Worm (Caenorhabditis elegans): ENCODE results near the gene flr-4.
A peak's percentile ranks its signal among the peaks of the same experiment; 100 is the strongest.

The flr-4 gene

ce11 chrX:15060303-15060702, 28.9 kb upstream of the flr-4 start, which contains the start of gene fbxa-96:
Gene fbxa-96 (minus strand): TSS chrX:15060403.
- TF ChIP-seq snu-23 (GFP tag; optimal IDR thresholded peaks at IDR 0.05) = no peak
- no peak for TF ChIP-seq xbp-1 (tag; optimal IDR thresholded peaks at IDR 0.05)

ce11 chrX:15069242-15069641, 20.0 kb upstream of the flr-4 start, which contains the start of gene mam-6:
Gene mam-6 (minus strand): TSS chrX:15069342.
- TF ChIP-seq unc-98 (GFP tag; IDR thresholded peaks at IDR 0.05) = no peak
- no peak for TF ChIP-seq snpc-4 (tag; optimal IDR thresholded peaks at IDR 0.05)
- no peak for TF ChIP-seq unc-130 (tag; optimal IDR thresholded peaks at IDR 0.05)
- no peak for TF ChIP-seq nhr-12 (tag; optimal IDR thresholded peaks at IDR 0.05)
- no peak for TF ChIP-seq efl-1 (optimal IDR thresholded peaks at IDR 0.05)
- TF ChIP-seq efl-1 (GFP tag; optimal IDR thresholded peaks at IDR 0.05 in 1 of 2) = no peak
- TF ChIP-seq fkh-4 (tag; optimal IDR thresholded peaks at IDR 0.05; ENCODE audit: borderline replicate concordance) = no peak

ce11 chrX:15070137-15070536, 19.1 kb upstream of the flr-4 start:
- TF ChIP-seq unc-62 (GFP tag; optimal IDR thresholded peaks at IDR 0.05) (no peak), snpc-4 (tag; optimal IDR thresholded peaks at IDR 0.05) (peak; percentile 54)

ce11 chrX:15072877-15073276, 16.3 kb upstream of the flr-4 start:
- TF ChIP-seq nhr-20 (tag; optimal IDR thresholded peaks at IDR 0.05) (peak; percentile 81), rnt-1 (tag; optimal IDR thresholded peaks at IDR 0.05) (no peak), lin-14 (GFP tag; optimal IDR thresholded peaks at IDR 0.05) (peak; percentile 56), nhr-11 (tag; optimal IDR thresholded peaks at IDR 0.05) (no peak), egl-27 (tag; optimal IDR thresholded peaks at IDR 0.05) (no peak), efl-1 (optimal IDR thresholded peaks at IDR 0.05) (no peak), efl-1 (GFP tag; optimal IDR thresholded peaks at IDR 0.05 in 1 of 2) (peak in 1 of 2 experiments; percentile 58), zip-4 (GFP tag; optimal IDR thresholded peaks at IDR 0.05) (no peak), nhr-85 (tag) (peak; percentile 96), elt-2 (tag; optimal IDR thresholded peaks at IDR 0.05) (no peak), snu-23 (GFP tag; optimal IDR thresholded peaks at IDR 0.05) (peak; percentile 67), hpl-2 (GFP tag; optimal IDR thresholded peaks at IDR 0.05) (no peak), blmp-1 (tag; optimal IDR thresholded peaks at IDR 0.05) (peak; percentile 94), unc-86 (tag; optimal IDR thresholded peaks at IDR 0.05) (no peak), nhr-71 (tag; optimal IDR thresholded peaks at IDR 0.05) (peak; percentile 80), dpl-1 (GFP tag; optimal IDR thresholded peaks at IDR 0.05) (peak in 1 of 3 experiments; percentile 8), mdl-1 (tag; optimal IDR thresholded peaks at IDR 0.05) (peak in 1 of 2 experiments; percentile 35), elt-3 (tag; optimal IDR thresholded peaks at IDR 0.05) (peak in 2 of 6 experiments; percentile 71 to 72), grh-1 (GFP tag; IDR thresholded peaks at IDR 0.05) (0 out of 2 replicates have a peak, but pooled peaks have one; percentile 61), unc-130 (tag; optimal IDR thresholded peaks at IDR 0.05) (peak; percentile 28), tbx-2 (tag; optimal IDR thresholded peaks at IDR 0.05) (peak; percentile 69), lsy-2 (tag; optimal IDR thresholded peaks at IDR 0.05) (no peak), Y116A8C.19 (tag; optimal IDR thresholded peaks at IDR 0.05; ENCODE audit: borderline replicate concordance) (no peak), lin-35 (GFP tag; optimal IDR thresholded peaks at IDR 0.05) (peak in 1 of 2 experiments; percentile 35), nhr-19 (GFP tag; conservative IDR thresholded peaks at IDR 0.05) (peak; percentile 49), nhr-90 (tag; optimal IDR thresholded peaks at IDR 0.05; ENCODE audit: poor library complexity) (peak; percentile 74)

ce11 chrX:15073479-15073878, 15.7 kb upstream of the flr-4 start:
- no peak for TF ChIP-seq efl-3 (GFP tag; optimal IDR thresholded peaks at IDR 0.05)
- peak; percentile 34 for TF ChIP-seq snpc-4 (tag; optimal IDR thresholded peaks at IDR 0.05)

All from whole organism, L1 larva.